Worm (Caenorhabditis elegans): ENCODE results near the gene him-17.
A peak's percentile ranks its signal among the peaks of the same experiment; 100 is the strongest.
"Not testable (repeated sequence)": the region's sequence is repeated elsewhere in the genome, so short reads cannot be mapped to it uniquely, and the experiment has no call there.

Gene him-17

ce11 chrV:13133380-13133779 lies 43.1 kb upstream of the him-17 start, which contains the start of gene B0365.9 (continued):
- no peak for TF ChIP-seq dve-1 (tag; optimal IDR thresholded peaks at IDR 0.05; ENCODE audit: insufficient read depth)
- TF ChIP-seq nhr-48 (tag; optimal IDR thresholded peaks at IDR 0.05) = no peak
- no peak for TF ChIP-seq ceh-44 (GFP tag; IDR thresholded peaks at IDR 0.05)

- not testable (repeated sequence) for TF ChIP-seq T20F7.1 (GFP tag; optimal IDR thresholded peaks at IDR 0.05); set-16 (GFP tag; IDR thresholded peaks at IDR 0.05); F26F4.8 (GFP tag; conservative IDR thresholded peaks at IDR 0.05)
These were observed 41.7 kb upstream of the him-17 start, which contains the start of gene clec-225 for ce11 chrV:13134786-13135185. clec-225 (minus strand) TSS chrV:13134886.

ce11 chrV:13137955-13138354 lies 38.6 kb upstream of the him-17 start, which contains the start of gene clec-41:
clec-41 (minus strand) TSS chrV:13138101.
- TF ChIP-seq R02D3.7 (tag; optimal IDR thresholded peaks at IDR 0.05) = no peak
- no peak for TF ChIP-seq lim-7 (GFP tag; IDR thresholded peaks at IDR 0.05)
- TF ChIP-seq set-16 (GFP tag; IDR thresholded peaks at IDR 0.05) = no peak
- no peak for TF ChIP-seq nhr-25 (tag; optimal IDR thresholded peaks at IDR 0.05; ENCODE audit: borderline replicate concordance, insufficient read depth)
- TF ChIP-seq dmd-8 (GFP tag; IDR thresholded peaks at IDR 0.05) = no peak
- no peak for TF ChIP-seq Y105C5A.15 (GFP tag; IDR thresholded peaks at IDR 0.05)
- no peak for TF ChIP-seq tra-1 (GFP tag; IDR thresholded peaks at IDR 0.05)
- no peak for TF ChIP-seq nhr-42 (GFP tag; IDR thresholded peaks at IDR 0.05)
- no peak for TF ChIP-seq ctbp-1 (GFP tag; IDR thresholded peaks at IDR 0.05)
- no peak for TF ChIP-seq arid-1 (GFP tag; conservative IDR thresholded peaks at IDR 0.05)
- peak; percentile 82 for TF ChIP-seq dmd-6 (GFP tag; IDR thresholded peaks at IDR 0.05)
- TF ChIP-seq dmd-9 (GFP tag; IDR thresholded peaks at IDR 0.05) = no peak
- no peak for TF ChIP-seq mep-1 (tag; optimal IDR thresholded peaks at IDR 0.05)
- peak; percentile 85 for TF ChIP-seq lin-1 (GFP tag; IDR thresholded peaks at IDR 0.05)
- TF ChIP-seq dpl-1 (GFP tag; optimal IDR thresholded peaks at IDR 0.05) = no peak
- TF ChIP-seq ztf-11 (tag; optimal IDR thresholded peaks at IDR 0.05) = no peak
- no peak for TF ChIP-seq mdl-1 (tag; optimal IDR thresholded peaks at IDR 0.05)
- TF ChIP-seq snpc-1.2 (GFP tag; IDR thresholded peaks at IDR 0.05) = no peak
- no peak for TF ChIP-seq zip-11 (GFP tag; IDR thresholded peaks at IDR 0.05)
- peak; percentile 91 for TF ChIP-seq pqm-1 (tag; optimal IDR thresholded peaks at IDR 0.05)
- no peak for TF ChIP-seq daf-19 (GFP tag; conservative IDR thresholded peaks at IDR 0.05)
- TF ChIP-seq lin-38 (GFP tag; IDR thresholded peaks at IDR 0.05) = no peak
- TF ChIP-seq snpc-4 (tag; optimal IDR thresholded peaks at IDR 0.05) = no peak
- TF ChIP-seq php-3 (GFP tag; IDR thresholded peaks at IDR 0.05) = peak; percentile 34; the same call in 1 of the 2 replicates
- no peak for TF ChIP-seq ceh-28 (tag; optimal IDR thresholded peaks at IDR 0.05)
- no peak for TF ChIP-seq rbr-2 (tag; optimal IDR thresholded peaks at IDR 0.05)
- peak; percentile 31 for TF ChIP-seq mxl-3 (GFP tag; optimal IDR thresholded peaks at IDR 0.05)
- TF ChIP-seq ceh-32 (tag; optimal IDR thresholded peaks at IDR 0.05; ENCODE audit: poor library complexity) = no peak
- TF ChIP-seq Y75B8A.6 (GFP tag; IDR thresholded peaks at IDR 0.05) = no peak
- no peak for TF ChIP-seq T26A8.4 (GFP tag; IDR thresholded peaks at IDR 0.05)
- TF ChIP-seq nhr-28 (tag; optimal IDR thresholded peaks at IDR 0.05) = peak; percentile 67
- TF ChIP-seq lin-15B (tag; optimal IDR thresholded peaks at IDR 0.05) = no peak
- no peak for TF ChIP-seq sdz-12 (GFP tag; optimal IDR thresholded peaks at IDR 0.05)
- no peak for TF ChIP-seq ces-1 (GFP tag; optimal IDR thresholded peaks at IDR 0.05)
- no peak for TF ChIP-seq ztf-7 (tag; optimal IDR thresholded peaks at IDR 0.05)
- TF ChIP-seq F49E8.2 (tag; optimal IDR thresholded peaks at IDR 0.05; ENCODE audit: borderline replicate concordance) = no peak
- TF ChIP-seq hlh-11 (tag; optimal IDR thresholded peaks at IDR 0.05) = no peak
- no peak for TF ChIP-seq lir-3 (tag; optimal IDR thresholded peaks at IDR 0.05)
- no peak for TF ChIP-seq lin-29 (GFP tag; IDR thresholded peaks at IDR 0.05)
- TF ChIP-seq unc-130 (GFP tag; optimal IDR thresholded peaks at IDR 0.05) = no peak
- TF ChIP-seq egl-27 (tag; optimal IDR thresholded peaks at IDR 0.05) = no peak
- TF ChIP-seq mxl-2 (GFP tag; conservative IDR thresholded peaks at IDR 0.05) = no peak
- TF ChIP-seq F37D6.2 (tag; optimal IDR thresholded peaks at IDR 0.05) = no peak

All from whole organism, L4 larva.